Worm (Caenorhabditis elegans) whole organism, L3 larva: Measurements from ENCODE around the gene Y116A8C.468.

Source experiments
- ceh-9 ChIP-seq: sonication (generic microtip); optimal IDR thresholded peaks from 2 replicates; lab custom pipeline; 2018; ENCODE audit warnings: missing biosample characterization, missing genetic modification characterization
- unc-62 ChIP-seq: fragments of 150-350 bp; sonication (generic microtip); optimal IDR thresholded peaks from 4 replicates; lab custom pipeline; 2014; ENCODE audit warnings: missing biosample characterization, missing genetic modification reagents, missing genetic modification characterization

ce11 chrIV:16925363-16925863 is 7.2 kb downstream of the Y116A8C.468 start:
- no peak for TF ChIP-seq unc-62 (GFP tag; lab: Kevin White, UChicago)
- no peak for TF ChIP-seq ceh-9 (tag; lab: Kevin White, UChicago)
